Worm (Caenorhabditis elegans): ENCODE results near the gene ril-2.
A peak's percentile ranks its signal among the peaks of the same experiment; 100 is the strongest.

The ril-2 gene

DNA sequence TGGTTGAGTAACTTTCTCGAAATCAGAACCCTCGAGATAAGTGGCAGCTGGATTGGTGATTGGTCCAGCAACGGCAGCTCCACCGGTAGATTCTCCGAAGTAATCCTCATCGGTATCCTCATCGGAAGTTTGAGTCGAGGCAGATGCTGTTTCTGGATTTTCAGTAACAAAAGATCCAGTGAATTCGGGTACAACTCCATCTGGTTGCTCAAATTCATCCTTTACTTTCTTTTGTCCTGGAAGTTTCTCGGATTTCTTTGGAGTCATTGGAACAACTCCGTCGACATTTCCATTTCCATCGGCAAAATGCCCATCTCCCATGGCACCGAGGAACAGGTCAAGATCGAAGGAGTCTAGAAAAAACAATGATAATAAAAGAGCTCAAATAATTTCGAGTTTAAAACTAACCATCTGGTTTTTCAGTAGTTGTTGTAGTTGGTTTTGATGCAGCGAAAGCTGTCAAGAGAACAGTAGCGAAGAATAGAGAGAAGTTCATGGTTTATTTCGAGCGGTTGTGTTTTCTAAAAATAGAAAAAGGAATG, 46.2 kb downstream of the ril-2 start, which contains the start of gene F45D3.4:
Gene F45D3.4, minus strand, starts transcription at position 521 of the 542 bp plus-strand sequence.
- TF ChIP-seq ama-1 (optimal IDR thresholded peaks at IDR 0.05) (peak; percentile 96), nhr-21 (tag; optimal IDR thresholded peaks at IDR 0.05) (no peak), nhr-25 (tag; optimal IDR thresholded peaks at IDR 0.05) (no peak), ceh-82 (tag; optimal IDR thresholded peaks at IDR 0.05) (no peak), ztf-1 (GFP tag; conservative IDR thresholded peaks at IDR 0.05) (no peak), ceh-16 (tag; optimal IDR thresholded peaks at IDR 0.05) (no peak)

- TF ChIP-seq sma-3 (GFP tag; optimal IDR thresholded peaks at IDR 0.05): peak; percentile 58
- peak; percentile 78 for TF ChIP-seq nhr-21 (tag; optimal IDR thresholded peaks at IDR 0.05)
- TF ChIP-seq sma-9 (GFP tag; optimal IDR thresholded peaks at IDR 0.05): peak; percentile 19
- no peak for TF ChIP-seq sma-9 (tag; optimal IDR thresholded peaks at IDR 0.05)
- TF ChIP-seq ztf-1 (GFP tag; conservative IDR thresholded peaks at IDR 0.05): no peak
- peak; percentile 58 for TF ChIP-seq nhr-11 (tag; optimal IDR thresholded peaks at IDR 0.05)
- peak; percentile 94 for TF ChIP-seq ama-1 (optimal IDR thresholded peaks at IDR 0.05)
- no peak for TF ChIP-seq unc-62 (GFP tag; optimal IDR thresholded peaks at IDR 0.05)
- peak; percentile 24 for TF ChIP-seq gmeb-1 (tag; optimal IDR thresholded peaks at IDR 0.05)
- TF ChIP-seq sem-4 (tag; optimal IDR thresholded peaks at IDR 0.05): peak; percentile 32
- TF ChIP-seq lin-13 (GFP tag; optimal IDR thresholded peaks at IDR 0.05): peak; percentile 42
- TF ChIP-seq nhr-129 (tag; optimal IDR thresholded peaks at IDR 0.05): peak; percentile 46
- no peak for TF ChIP-seq nhr-237 (tag; optimal IDR thresholded peaks at IDR 0.05)
- TF ChIP-seq nhr-25 (tag; optimal IDR thresholded peaks at IDR 0.05): peak; percentile 11
- TF ChIP-seq alr-1 (tag; optimal IDR thresholded peaks at IDR 0.05): no peak
Measured at ce11 chrV:12551638-12552478, 47.1 kb downstream of the ril-2 start.

- TF ChIP-seq nhr-129 (tag; optimal IDR thresholded peaks at IDR 0.05): no peak
- no peak for TF ChIP-seq skn-1 (tag; optimal IDR thresholded peaks at IDR 0.05)
- no peak for TF ChIP-seq nhr-237 (tag; optimal IDR thresholded peaks at IDR 0.05)
- no peak for TF ChIP-seq elt-3 (tag; optimal IDR thresholded peaks at IDR 0.05)
- no peak for TF ChIP-seq R02D3.7 (tag; optimal IDR thresholded peaks at IDR 0.05)
- no peak for TF ChIP-seq mbf-1 (tag; optimal IDR thresholded peaks at IDR 0.05)
- no peak for TF ChIP-seq nhr-11 (tag; optimal IDR thresholded peaks at IDR 0.05)
- no peak for TF ChIP-seq unc-39 (tag; optimal IDR thresholded peaks at IDR 0.05)
- no peak for TF ChIP-seq unc-55 (GFP tag; optimal IDR thresholded peaks at IDR 0.05)
- TF ChIP-seq nhr-12 (tag; optimal IDR thresholded peaks at IDR 0.05): no peak
- no peak for TF ChIP-seq nhr-25 (tag; optimal IDR thresholded peaks at IDR 0.05)
- no peak for TF ChIP-seq unc-62 (GFP tag; optimal IDR thresholded peaks at IDR 0.05)
Measured at ce11 chrV:12550755-12551154, 48.2 kb downstream of the ril-2 start.

DNA sequence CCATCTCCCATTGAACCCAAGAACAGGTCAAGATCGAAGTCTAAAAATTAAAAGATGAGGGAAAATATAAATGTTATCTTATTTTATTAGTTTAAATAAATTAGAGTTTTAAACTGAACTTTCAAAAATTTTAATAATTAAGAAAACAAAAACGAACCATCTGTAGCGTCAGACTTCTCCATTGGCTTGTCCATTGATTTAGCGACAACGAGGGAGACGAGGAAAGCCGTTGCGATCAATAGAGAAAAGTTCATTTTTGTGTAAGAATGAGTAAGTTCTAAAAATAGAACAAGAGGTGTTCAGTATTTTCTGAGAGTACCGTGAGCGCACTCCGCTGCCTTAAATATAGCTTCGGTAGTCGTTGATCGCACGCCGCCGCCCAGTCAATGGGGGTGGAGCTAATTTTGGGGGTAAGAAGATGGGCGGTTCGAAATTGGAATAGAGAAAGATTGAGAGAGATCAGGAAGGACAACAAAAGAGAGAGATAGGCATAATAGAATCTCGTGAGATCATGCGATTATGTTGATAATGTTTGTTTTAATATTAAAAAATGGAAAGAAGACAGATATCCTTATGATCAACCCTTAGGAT, 48.8 kb downstream of the ril-2 start, which contains the start of gene F45D3.3:
Gene F45D3.3, minus strand, starts transcription at position 350 of the 591 bp plus-strand sequence.
- TF ChIP-seq nhr-25 (tag; optimal IDR thresholded peaks at IDR 0.05) (peak; percentile 12), nhr-237 (tag; optimal IDR thresholded peaks at IDR 0.05) (no peak), aly-2 (tag; optimal IDR thresholded peaks at IDR 0.05) (no peak), elt-3 (tag; optimal IDR thresholded peaks at IDR 0.05) (no peak), sma-3 (GFP tag; optimal IDR thresholded peaks at IDR 0.05) (peak; percentile 43), ama-1 (optimal IDR thresholded peaks at IDR 0.05) (peak; percentile 94), ztf-1 (GFP tag; conservative IDR thresholded peaks at IDR 0.05) (no peak), ztf-4 (tag; optimal IDR thresholded peaks at IDR 0.05) (no peak), nhr-10 (tag; optimal IDR thresholded peaks at IDR 0.05) (no peak), egl-27 (tag; optimal IDR thresholded peaks at IDR 0.05) (peak; percentile 25), sma-9 (GFP tag; optimal IDR thresholded peaks at IDR 0.05) (peak; percentile 24), sma-9 (tag; optimal IDR thresholded peaks at IDR 0.05) (no peak), lin-39 (tag; optimal IDR thresholded peaks at IDR 0.05) (no peak), F13H6.1 (tag; optimal IDR thresholded peaks at IDR 0.05) (no peak), nhr-77 (tag; optimal IDR thresholded peaks at IDR 0.05) (no peak), mdl-1 (tag; optimal IDR thresholded peaks at IDR 0.05) (peak; percentile 22 to 34), nhr-23 (tag; optimal IDR thresholded peaks at IDR 0.05) (no peak), blmp-1 (tag; optimal IDR thresholded peaks at IDR 0.05; ENCODE audit: insufficient read depth) (peak; percentile 27), nhr-21 (tag; optimal IDR thresholded peaks at IDR 0.05) (peak; percentile 79), zag-1 (tag; optimal IDR thresholded peaks at IDR 0.05) (no peak), ceh-82 (tag; optimal IDR thresholded peaks at IDR 0.05) (no peak)
